Worm (Caenorhabditis elegans) whole organism, L1 larva: ENCODE data around the gene F37A4.4.

Source experiments
- ceh-90 ChIP-seq: sonication (generic microtip); optimal IDR thresholded peaks from 2 replicates; lab custom pipeline; 2016; ENCODE audit warnings: missing genetic modification characterization, missing compliant biosample characterization
- mdl-1 ChIP-seq, 2 experiments: fragments of 150-350 bp; optimal IDR thresholded peaks; 2 replicates each; lab custom pipeline; 2014 to 2017; ENCODE audit warnings: missing biosample characterization in 2 of 2, missing genetic modification characterization in 2 of 2, inconsistent platforms in 1 of 2
- vab-15 ChIP-seq: sonication (generic microtip); optimal IDR thresholded peaks from 2 replicates; lab custom pipeline; 2017; ENCODE audit warnings: missing genotype, mild to moderate bottlenecking, missing genetic modification characterization, missing compliant biosample characterization

ce11 chrIII:6695189-6695588, 18.2 kb upstream of the F37A4.4 start:
- TF ChIP-seq ceh-90 (tag; lab: Kevin White, UChicago) = no peak
- no peak for TF ChIP-seq mdl-1 (tag; optimal IDR thresholded peaks at IDR 0.05; lab: Kevin White, UChicago)
- no peak for TF ChIP-seq vab-15 (tag; lab: Kevin White, UChicago)
